Worm (Caenorhabditis elegans) whole organism, young adult: ENCODE measurements around the gene dod-20.

ENCODE experiments used
- B0019.2 ChIP-seq: fragments of 200-800 bp; sonication (Bioruptor generic); conservative IDR thresholded peaks from 2 replicates; pipeline ENCODE4 v1.3.6; 2022; ENCODE audit warnings: missing genetic modification reagents, missing genetic modification characterization, missing compliant biosample characterization
- B0035.1 ChIP-seq: sonication (generic microtip); optimal IDR thresholded peaks from 2 replicates; lab custom pipeline; 2016; ENCODE audit warnings: missing genetic modification characterization, mild to moderate bottlenecking, missing compliant biosample characterization, missing genotype, missing genetic modification reagents
- B0261.1 ChIP-seq: sonication (generic microtip); optimal IDR thresholded peaks from 2 replicates; lab custom pipeline; 2016; ENCODE audit warnings: mild to moderate bottlenecking, missing genetic modification characterization, moderate library complexity, missing compliant biosample characterization
- B0336.3 ChIP-seq: fragments of 200-800 bp; sonication (Bioruptor generic); IDR thresholded peaks from 2 replicates; pipeline ENCODE4 v1.3.6; 2022; ENCODE audit warnings: missing genetic modification characterization, missing compliant biosample characterization
- F10E7.11 ChIP-seq: sonication (generic microtip); optimal IDR thresholded peaks from 2 replicates; lab custom pipeline; 2017; ENCODE audit warnings: mild to moderate bottlenecking, missing genetic modification characterization, moderate library complexity, missing compliant biosample characterization
- F22D6.2 ChIP-seq: sonication (generic microtip); optimal IDR thresholded peaks from 2 replicates; lab custom pipeline; 2016; ENCODE audit warnings: mild to moderate bottlenecking, missing genetic modification characterization, missing compliant biosample characterization
- K11D2.4 ChIP-seq: fragments of 200-800 bp; sonication (Bioruptor generic); IDR thresholded peaks from 2 replicates; pipeline ENCODE4 v1.3.6; 2022; ENCODE audit warnings: missing genetic modification reagents, missing genetic modification characterization, missing compliant biosample characterization
- Y79H2A.3 ChIP-seq: fragments of 200-800 bp; sonication (Bioruptor generic); conservative IDR thresholded peaks from 2 replicates; pipeline ENCODE4 v1.3.6; 2022; ENCODE audit warnings: missing genetic modification reagents, missing genetic modification characterization, missing compliant biosample characterization
- akir-1 ChIP-seq: fragments of 200-800 bp; sonication (Bioruptor generic); optimal IDR thresholded peaks from 2 replicates; lab custom pipeline; 2018; ENCODE audit warnings: mild to moderate bottlenecking, missing genetic modification characterization, moderate library complexity, missing compliant biosample characterization
- aptf-3 ChIP-seq: fragments of 200-800 bp; sonication (Bioruptor generic); IDR thresholded peaks from 2 replicates; pipeline ENCODE4 v1.3.6; 2022; ENCODE audit warnings: missing genetic modification characterization, missing compliant biosample characterization
- athp-1 ChIP-seq: sonication (generic microtip); optimal IDR thresholded peaks from 2 replicates; lab custom pipeline; 2017; ENCODE audit warnings: mild to moderate bottlenecking, missing genetic modification characterization, missing compliant biosample characterization
- attf-3 ChIP-seq: fragments of 200-800 bp; sonication (Bioruptor generic); conservative IDR thresholded peaks from 2 replicates; pipeline ENCODE4 v1.3.6; 2022; ENCODE audit warnings: missing genetic modification reagents, missing genetic modification characterization, missing compliant biosample characterization
- ccch-3 ChIP-seq: fragments of 200-800 bp; sonication (Bioruptor generic); optimal IDR thresholded peaks from 2 replicates; lab custom pipeline; 2018; ENCODE audit warnings: mild to moderate bottlenecking, missing genetic modification characterization, missing compliant biosample characterization
- cebp-1 ChIP-seq, 2 experiments: fragments of 200-800 bp in 1 of 2; sonication (Bioruptor generic) in 1 of 2; sonication (generic microtip) in 1 of 2; IDR thresholded peaks in 1 of 2; optimal IDR thresholded peaks in 1 of 2; 2 replicates each; pipeline versions ENCODE4 v1.3.6 to Lab custom; 2017 to 2022; ENCODE audit warnings: missing compliant biosample characterization in 2 of 2, missing genetic modification characterization in 2 of 2, mild to moderate bottlenecking in 1 of 2, missing genetic modification reagents in 1 of 2, moderate library complexity in 1 of 2
- cebp-2 ChIP-seq: fragments of 200-800 bp; sonication (Bioruptor generic); IDR thresholded peaks from 2 replicates; pipeline ENCODE4 v1.3.6; 2022; ENCODE audit warnings: missing genetic modification characterization, missing compliant biosample characterization
- ceh-100 ChIP-seq: fragments of 200-800 bp; sonication (Bioruptor generic); IDR thresholded peaks from 2 replicates; pipeline ENCODE4 v1.3.6; 2022; ENCODE audit warnings: missing genetic modification reagents, missing genetic modification characterization, missing compliant biosample characterization
- ceh-91 ChIP-seq: fragments of 200-800 bp; sonication (Bioruptor generic); IDR thresholded peaks from 2 replicates; pipeline ENCODE4 v1.3.6; 2022; ENCODE audit warnings: missing genetic modification reagents, missing genetic modification characterization, missing compliant biosample characterization
- efl-1 ChIP-seq: fragments of 150-350 bp; optimal IDR thresholded peaks from 2 replicates; lab custom pipeline; 2014; ENCODE audit warnings: missing biosample characterization, missing genetic modification reagents, missing genetic modification characterization
- egl-18 ChIP-seq: fragments of 200-800 bp; sonication (Bioruptor generic); IDR thresholded peaks from 2 replicates; pipeline ENCODE4 v1.3.6; 2022; ENCODE audit warnings: missing genetic modification reagents, missing genetic modification characterization, missing compliant biosample characterization
- gei-17 ChIP-seq: fragments of 200-800 bp; sonication (Bioruptor generic); optimal IDR thresholded peaks from 2 replicates; lab custom pipeline; 2018; ENCODE audit warnings: mild to moderate bottlenecking, missing genetic modification characterization, missing compliant biosample characterization
- hmg-1.2 ChIP-seq: fragments of 200-800 bp; sonication (Bioruptor generic); IDR thresholded peaks from 2 replicates; pipeline ENCODE4 v1.3.6; 2022; ENCODE audit warnings: missing genetic modification reagents, missing genetic modification characterization, missing compliant biosample characterization
- hrde-1 ChIP-seq: sonication (generic microtip); optimal IDR thresholded peaks from 2 replicates; lab custom pipeline; 2016; ENCODE audit warnings: missing genetic modification characterization, mild to moderate bottlenecking, missing compliant biosample characterization, moderate library complexity, missing genotype, missing genetic modification reagents, borderline replicate concordance
- lsl-1 ChIP-seq: fragments of 200-800 bp; sonication (Bioruptor generic); optimal IDR thresholded peaks from 2 replicates; lab custom pipeline; 2018; ENCODE audit warnings: mild to moderate bottlenecking, missing genetic modification characterization, moderate library complexity, missing compliant biosample characterization
- lsy-27 ChIP-seq: sonication (generic microtip); optimal IDR thresholded peaks from 2 replicates; lab custom pipeline; 2017; ENCODE audit warnings: missing genetic modification characterization, mild to moderate bottlenecking, missing compliant biosample characterization, antibody characterized with exemption, missing genotype, borderline replicate concordance; ENCODE audit not compliant: insufficient read depth
- madf-10 ChIP-seq: sonication (generic microtip); optimal IDR thresholded peaks from 2 replicates; lab custom pipeline; 2016; ENCODE audit warnings: mild to moderate bottlenecking, missing genetic modification characterization, missing compliant biosample characterization
- madf-3 ChIP-seq: fragments of 200-800 bp; sonication (Bioruptor generic); IDR thresholded peaks from 2 replicates; pipeline ENCODE4 v1.3.6; 2022; ENCODE audit warnings: missing genetic modification reagents, missing genetic modification characterization, missing compliant biosample characterization
- mcd-1 ChIP-seq: fragments of 200-800 bp; sonication (Bioruptor generic); IDR thresholded peaks from 2 replicates; pipeline ENCODE4 v1.3.6; 2022; ENCODE audit warnings: missing genetic modification reagents, missing genetic modification characterization, missing compliant biosample characterization
- mxl-1 ChIP-seq: sonication (generic microtip); optimal IDR thresholded peaks from 2 replicates; lab custom pipeline; 2016; ENCODE audit warnings: missing genetic modification characterization, missing compliant biosample characterization
- nfya-2 ChIP-seq: fragments of 200-800 bp; sonication (Bioruptor generic); IDR thresholded peaks from 2 replicates; pipeline ENCODE4 v1.3.6; 2022; ENCODE audit warnings: missing genetic modification reagents, missing genetic modification characterization, missing compliant biosample characterization
- nfyb-1 ChIP-seq: fragments of 200-800 bp; sonication (Bioruptor generic); IDR thresholded peaks from 2 replicates; pipeline ENCODE4 v1.3.6; 2022; ENCODE audit warnings: missing genetic modification reagents, missing genetic modification characterization, missing compliant biosample characterization
- nhr-120 ChIP-seq: fragments of 200-800 bp; sonication (Bioruptor generic); IDR thresholded peaks from 2 replicates; pipeline ENCODE4 v1.3.6; 2022; ENCODE audit warnings: missing genetic modification characterization, missing compliant biosample characterization
- nhr-27 ChIP-seq: fragments of 200-800 bp; sonication (Bioruptor generic); optimal IDR thresholded peaks from 2 replicates; lab custom pipeline; 2018; ENCODE audit warnings: mild to moderate bottlenecking, missing genetic modification characterization, moderate library complexity, missing compliant biosample characterization
- repo-1 ChIP-seq: sonication (generic microtip); optimal IDR thresholded peaks from 2 replicates; lab custom pipeline; 2017; ENCODE audit warnings: mild to moderate bottlenecking, missing genetic modification characterization, missing compliant biosample characterization
- snpc-3.4 ChIP-seq: sonication (generic microtip); optimal IDR thresholded peaks from 2 replicates; lab custom pipeline; 2017; ENCODE audit warnings: missing genetic modification characterization, mild to moderate bottlenecking, missing compliant biosample characterization, antibody characterized with exemption, moderate library complexity, missing genotype, missing genetic modification reagents
- snpc-4 ChIP-seq, 5 experiments: fragments of 150-350 bp in 1 of 5; sonication (generic microtip) in 4 of 5; optimal IDR thresholded peaks; 2 replicates each; lab custom pipeline; 2014 to 2018; ENCODE audit warnings: missing genetic modification characterization in 5 of 5, missing biosample characterization in 3 of 5, antibody characterized with exemption in 2 of 5, mild to moderate bottlenecking in 2 of 5, missing compliant biosample characterization in 2 of 5, missing genotype in 2 of 5, moderate library complexity in 2 of 5, missing genetic modification reagents in 1 of 5
- tbx-9 ChIP-seq: sonication (generic microtip); optimal IDR thresholded peaks from 2 replicates; lab custom pipeline; 2016; ENCODE audit warnings: borderline replicate concordance, missing genetic modification characterization, inconsistent platforms, missing compliant biosample characterization
- tlf-1 ChIP-seq: fragments of 200-800 bp; sonication (Bioruptor generic); optimal IDR thresholded peaks from 2 replicates; lab custom pipeline; 2018; ENCODE audit warnings: mild to moderate bottlenecking, missing genetic modification characterization, missing compliant biosample characterization
- zfh-2 ChIP-seq: fragments of 200-800 bp; sonication (Bioruptor generic); conservative IDR thresholded peaks from 2 replicates; pipeline ENCODE4 v1.3.6; 2022; ENCODE audit warnings: missing genetic modification reagents, missing genetic modification characterization, missing compliant biosample characterization
- zim-3 ChIP-seq: sonication (generic microtip); optimal IDR thresholded peaks from 2 replicates; lab custom pipeline; 2017; ENCODE audit warnings: mild to moderate bottlenecking, missing genetic modification characterization, moderate library complexity, missing compliant biosample characterization
- ztf-3 ChIP-seq: fragments of 200-800 bp; sonication (Bioruptor generic); optimal IDR thresholded peaks from 2 replicates; lab custom pipeline; 2018; ENCODE audit warnings: mild to moderate bottlenecking, missing genetic modification characterization, missing compliant biosample characterization
- ztf-6 ChIP-seq: fragments of 200-800 bp; sonication (Bioruptor generic); IDR thresholded peaks from 2 replicates; pipeline ENCODE4 v1.3.6; 2022; ENCODE audit warnings: missing genetic modification reagents, missing genetic modification characterization, missing compliant biosample characterization

dod-20 gene

DNA sequence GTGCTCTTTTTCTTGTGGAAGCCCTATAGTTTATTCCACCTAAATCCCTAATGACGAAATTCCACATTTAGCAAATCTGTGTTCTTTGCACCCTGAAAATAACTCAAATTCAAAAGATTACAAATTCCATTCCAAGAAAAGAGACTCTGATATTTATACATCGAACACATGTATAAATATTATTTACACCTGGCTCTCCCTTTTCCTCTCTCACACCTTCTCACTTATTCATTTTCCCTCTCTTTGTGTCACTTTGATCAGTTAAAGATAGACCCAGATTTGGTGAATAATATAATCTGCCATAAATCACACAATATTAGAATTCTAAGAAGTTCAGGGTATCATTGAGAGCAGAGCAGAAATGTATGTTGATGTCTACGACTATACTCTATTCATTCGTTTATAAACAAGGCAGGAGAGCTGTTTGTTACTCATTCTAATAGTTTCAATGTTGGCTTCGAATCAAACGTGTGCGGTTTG lies 30.0 kb upstream of the dod-20 start, which contains the start of gene nhr-254:
nhr-254 (plus strand) TSS at position 430 of the 480 bp plus-strand sequence.
- TF ChIP-seq B0035.1 (no peak), hrde-1 (tag; lab: Kevin White, UChicago) (no peak), zfh-2 (GFP tag; lab: Robert Waterston, UW) (no peak)
- TF ChIP-seq, all 124 proteins: peak for 0

ce11 chrV:396309-396708 lies 25.9 kb upstream of the dod-20 start, which contains the start of gene nhr-253:
Gene nhr-253 (plus strand): TSS chrV:396593.
- no peak for TF ChIP-seq mcd-1
- TF ChIP-seq ztf-6 (GFP tag; lab: Robert Waterston, UW), result no peak
- no peak for TF ChIP-seq hmg-1.2 (GFP tag; lab: Robert Waterston, UW)
- TF ChIP-seq tbx-9, result no peak
- no peak for TF ChIP-seq aptf-3 (GFP tag; lab: Robert Waterston, UW)
- TF ChIP-seq egl-18 (GFP tag; lab: Robert Waterston, UW), result no peak
- no peak for TF ChIP-seq mxl-1
- no peak for TF ChIP-seq repo-1 (tag; lab: Kevin White, UChicago)
- no peak for TF ChIP-seq nhr-120 (GFP tag; lab: Robert Waterston, UW)
- no peak for TF ChIP-seq nfyb-1
- no peak for TF ChIP-seq ceh-91 (GFP tag; lab: Robert Waterston, UW)
- no peak for TF ChIP-seq akir-1 (GFP tag; lab: Kevin White, UChicago)
- TF ChIP-seq B0019.2 (GFP tag; lab: Robert Waterston, UW), result no peak
- no peak for TF ChIP-seq snpc-4 (GFP tag; optimal IDR thresholded peaks at IDR 0.05; lab: Kevin White, UChicago)
- no peak for TF ChIP-seq snpc-4 (tag; optimal IDR thresholded peaks at IDR 0.05; lab: Kevin White, UChicago)
- TF ChIP-seq ccch-3, result no peak
- TF ChIP-seq ceh-100 (GFP tag; lab: Robert Waterston, UW), result no peak
- no peak for TF ChIP-seq nfya-2 (GFP tag; lab: Robert Waterston, UW)
- TF ChIP-seq cebp-1 (GFP tag; IDR thresholded peaks at IDR 0.05; lab: Robert Waterston, UW), result no peak
- no peak for TF ChIP-seq cebp-1 (tag; optimal IDR thresholded peaks at IDR 0.05; lab: Kevin White, UChicago)
- TF ChIP-seq athp-1 (tag; lab: Kevin White, UChicago), result no peak

ce11 chrV:399721-400120 lies 22.5 kb upstream of the dod-20 start, which contains the start of gene scl-27:
Gene scl-27 (plus strand): TSS chrV:400021.
- TF ChIP-seq zim-3 (tag; lab: Kevin White, UChicago) (no peak), snpc-3.4 (tag; lab: Kevin White, UChicago) (no peak), aptf-3 (GFP tag; lab: Robert Waterston, UW) (no peak), B0261.1 (no peak), F10E7.11 (tag; lab: Kevin White, UChicago) (no peak), lsl-1 (no peak), madf-10 (tag; lab: Kevin White, UChicago) (no peak), B0019.2 (GFP tag; lab: Robert Waterston, UW) (no peak)

DNA sequence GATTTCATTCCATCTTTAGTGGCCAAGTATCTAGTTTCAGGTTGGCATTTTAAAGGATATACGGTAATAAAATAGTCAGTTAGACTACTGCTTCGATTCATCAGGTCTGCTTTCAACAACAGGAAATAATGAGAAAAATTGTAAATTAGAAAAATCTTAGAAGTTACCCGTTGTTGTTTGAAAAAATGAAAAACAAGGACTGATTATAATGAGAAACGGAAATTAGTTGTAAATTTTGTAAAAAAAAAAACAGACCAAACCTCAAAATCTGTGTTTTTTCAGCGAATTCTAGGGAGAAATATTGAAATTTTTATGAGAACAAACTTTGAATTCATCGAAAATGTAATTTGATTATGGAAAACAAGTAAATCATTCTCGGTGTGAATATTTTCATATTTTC lies 19.2 kb upstream of the dod-20 start, which contains the start of gene srh-62:
srh-62 (minus strand) TSS at position 101 of the 400 bp plus-strand sequence.
- no peak for TF ChIP-seq gei-17
- no peak for TF ChIP-seq efl-1
- TF ChIP-seq madf-3 (GFP tag; lab: Robert Waterston, UW), result no peak
- no peak for TF ChIP-seq F10E7.11 (tag; lab: Kevin White, UChicago)
- no peak for TF ChIP-seq lsy-27 (tag; lab: Kevin White, UChicago)
- TF ChIP-seq nhr-27 (tag; lab: Kevin White, UChicago), result no peak
- TF ChIP-seq lsl-1, result no peak
- TF ChIP-seq mxl-1, result no peak
- no peak for TF ChIP-seq attf-3 (GFP tag; lab: Robert Waterston, UW)
- TF ChIP-seq F22D6.2, result no peak
- TF ChIP-seq K11D2.4 (GFP tag; lab: Robert Waterston, UW), result no peak
- no peak for TF ChIP-seq repo-1 (tag; lab: Kevin White, UChicago)
- TF ChIP-seq ztf-3, result no peak
- no peak for TF ChIP-seq akir-1 (GFP tag; lab: Kevin White, UChicago)
- no peak for TF ChIP-seq tlf-1
- no peak for TF ChIP-seq cebp-2 (GFP tag; lab: Robert Waterston, UW)
- TF ChIP-seq Y79H2A.3 (GFP tag; lab: Robert Waterston, UW), result no peak
- no peak for TF ChIP-seq B0336.3 (GFP tag; lab: Robert Waterston, UW)
